Worm (Caenorhabditis elegans) whole organism, L3 larva: ENCODE results near the gene hpo-6.
A peak's percentile ranks its signal among the peaks of the same experiment; 100 is the strongest.

Experiments
- R02D3.7 ChIP-seq: fragments of 150-350 bp; optimal IDR thresholded peaks from 2 replicates; lab custom pipeline; 2014; ENCODE audit warnings: missing biosample characterization, missing genetic modification characterization
- ZK546.5 ChIP-seq: sonication (generic microtip); optimal IDR thresholded peaks from 2 replicates; lab custom pipeline; 2017; ENCODE audit warnings: missing biosample characterization, missing genetic modification characterization
- aly-2 ChIP-seq: fragments of 150-350 bp; optimal IDR thresholded peaks from 2 replicates; lab custom pipeline; 2014; ENCODE audit warnings: missing biosample characterization, missing genetic modification characterization
- ama-1 ChIP-seq: fragments of 150-350 bp; optimal IDR thresholded peaks from 2 replicates; lab custom pipeline; 2018
- ceh-82 ChIP-seq: fragments of 150-350 bp; optimal IDR thresholded peaks from 2 replicates; lab custom pipeline; 2014; ENCODE audit warnings: missing biosample characterization, missing genetic modification characterization
- ceh-9 ChIP-seq: sonication (generic microtip); optimal IDR thresholded peaks from 2 replicates; lab custom pipeline; 2018; ENCODE audit warnings: missing biosample characterization, missing genetic modification characterization
- daf-12 ChIP-seq: fragments of 150-350 bp; optimal IDR thresholded peaks from 2 replicates; lab custom pipeline; 2014; ENCODE audit warnings: missing biosample characterization, missing genetic modification reagents, missing genetic modification characterization
- egl-27 ChIP-seq: sonication (generic microtip); optimal IDR thresholded peaks from 4 replicates; lab custom pipeline; 2017; ENCODE audit warnings: missing biosample characterization, missing genetic modification reagents, missing genetic modification characterization
- elt-1 ChIP-seq: fragments of 150-350 bp; optimal IDR thresholded peaks from 2 replicates; lab custom pipeline; 2014; ENCODE audit warnings: missing biosample characterization, missing genetic modification characterization
- elt-2 ChIP-seq: sonication (generic microtip); optimal IDR thresholded peaks from 2 replicates; lab custom pipeline; 2016; ENCODE audit warnings: missing genetic modification reagents, mild to moderate bottlenecking, missing genetic modification characterization, missing compliant biosample characterization
- elt-3 ChIP-seq, 3 experiments: fragments of 150-350 bp in 1 of 3; sonication (generic microtip) in 2 of 3; optimal IDR thresholded peaks; 2 replicates in 2 of 3; 4 replicates in 1 of 3; lab custom pipeline; 2014 to 2017; ENCODE audit warnings: missing biosample characterization in 3 of 3, missing genetic modification characterization in 3 of 3
- fkh-10 ChIP-seq: sonication (generic microtip); optimal IDR thresholded peaks from 2 replicates; lab custom pipeline; 2017; ENCODE audit warnings: missing biosample characterization, missing genetic modification reagents, missing genetic modification characterization
- fos-1 ChIP-seq: fragments of 150-350 bp; optimal IDR thresholded peaks from 2 replicates; lab custom pipeline; 2014; ENCODE audit warnings: missing biosample characterization, missing genetic modification characterization
- hmg-11 ChIP-seq: sonication (generic microtip); optimal IDR thresholded peaks from 2 replicates; lab custom pipeline; 2016; ENCODE audit warnings: missing genetic modification characterization, missing compliant biosample characterization
- jun-1 ChIP-seq: fragments of 150-350 bp; optimal IDR thresholded peaks from 2 replicates; lab custom pipeline; 2014; ENCODE audit warnings: missing biosample characterization, missing genetic modification reagents, missing genetic modification characterization
- lin-39 ChIP-seq: fragments of 150-350 bp; optimal IDR thresholded peaks from 2 replicates; lab custom pipeline; 2018; ENCODE audit warnings: missing biosample characterization, missing genetic modification reagents, missing genetic modification characterization
- lsy-12 ChIP-seq: sonication (generic microtip); optimal IDR thresholded peaks from 2 replicates; lab custom pipeline; 2016; ENCODE audit warnings: mild to moderate bottlenecking, missing genetic modification characterization, missing compliant biosample characterization
- mdl-1 ChIP-seq: fragments of 150-350 bp; optimal IDR thresholded peaks from 2 replicates; lab custom pipeline; 2014; ENCODE audit warnings: missing biosample characterization, missing genetic modification characterization
- mml-1 ChIP-seq: fragments of 150-350 bp; sonication (generic microtip); optimal IDR thresholded peaks from 3 replicates; lab custom pipeline; 2014; ENCODE audit warnings: missing biosample characterization, missing genetic modification characterization
- nfya-1 ChIP-seq: sonication (generic microtip); optimal IDR thresholded peaks from 2 replicates; lab custom pipeline; 2017; ENCODE audit warnings: missing genetic modification characterization, mild to moderate bottlenecking, missing compliant biosample characterization, antibody characterized with exemption, moderate library complexity; ENCODE audit not compliant: insufficient read depth
- nhr-11 ChIP-seq: fragments of 150-350 bp; optimal IDR thresholded peaks from 2 replicates; lab custom pipeline; 2014; ENCODE audit warnings: missing biosample characterization, missing genetic modification characterization
- nhr-25 ChIP-seq: sonication (generic microtip); optimal IDR thresholded peaks from 2 replicates; lab custom pipeline; 2017; ENCODE audit warnings: missing biosample characterization, missing genetic modification characterization
- nhr-28 ChIP-seq: fragments of 150-350 bp; optimal IDR thresholded peaks from 2 replicates; lab custom pipeline; 2014; ENCODE audit warnings: missing biosample characterization, missing genetic modification characterization
- nhr-76 ChIP-seq: fragments of 150-350 bp; sonication (generic microtip); optimal IDR thresholded peaks from 5 replicates; lab custom pipeline; 2014; ENCODE audit warnings: missing biosample characterization, missing genetic modification characterization
- pha-4 ChIP-seq: fragments of 150-350 bp; optimal IDR thresholded peaks from 2 replicates; lab custom pipeline; 2014; ENCODE audit warnings: missing biosample characterization, missing genetic modification reagents, missing genetic modification characterization
- pqm-1 ChIP-seq: fragments of 150-350 bp; optimal IDR thresholded peaks from 2 replicates; lab custom pipeline; 2017; ENCODE audit warnings: missing biosample characterization, missing genetic modification characterization, inconsistent platforms
- tbx-2 ChIP-seq: sonication (generic microtip); optimal IDR thresholded peaks from 2 replicates; lab custom pipeline; 2016; ENCODE audit warnings: mild to moderate bottlenecking, missing genetic modification characterization, missing compliant biosample characterization
- unc-62 ChIP-seq: fragments of 150-350 bp; sonication (generic microtip); optimal IDR thresholded peaks from 4 replicates; lab custom pipeline; 2014; ENCODE audit warnings: missing biosample characterization, missing genetic modification reagents, missing genetic modification characterization
- ztf-11 ChIP-seq: fragments of 150-350 bp; optimal IDR thresholded peaks from 2 replicates; lab custom pipeline; 2014; ENCODE audit warnings: missing biosample characterization, missing genetic modification characterization
- ztf-4 ChIP-seq: fragments of 150-350 bp; optimal IDR thresholded peaks from 2 replicates; lab custom pipeline; 2014; ENCODE audit warnings: missing biosample characterization, missing genetic modification characterization

hpo-6 gene

DNA sequence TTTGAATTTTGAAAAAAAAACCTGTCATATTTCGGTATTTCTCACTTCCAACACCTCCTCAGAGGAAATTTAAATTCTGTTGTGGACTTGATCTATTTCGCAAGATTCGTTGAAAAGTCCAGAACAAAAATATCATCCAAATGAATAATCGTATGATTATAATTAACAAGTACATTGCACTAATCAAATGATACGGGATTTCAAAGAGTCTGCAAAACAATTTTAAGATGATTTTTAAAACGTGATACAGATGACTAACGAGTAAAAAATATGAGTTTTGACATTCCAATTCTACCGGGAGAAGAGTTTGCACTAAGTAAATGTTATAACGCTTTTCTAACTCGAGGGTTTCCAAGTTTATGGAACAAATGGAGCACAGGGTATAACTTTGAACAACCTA lies 39.6 kb upstream of the hpo-6 start:
- no peak for TF ChIP-seq elt-1
- TF ChIP-seq tbx-2 (tag; lab: Kevin White, UChicago) = no peak

DNA sequence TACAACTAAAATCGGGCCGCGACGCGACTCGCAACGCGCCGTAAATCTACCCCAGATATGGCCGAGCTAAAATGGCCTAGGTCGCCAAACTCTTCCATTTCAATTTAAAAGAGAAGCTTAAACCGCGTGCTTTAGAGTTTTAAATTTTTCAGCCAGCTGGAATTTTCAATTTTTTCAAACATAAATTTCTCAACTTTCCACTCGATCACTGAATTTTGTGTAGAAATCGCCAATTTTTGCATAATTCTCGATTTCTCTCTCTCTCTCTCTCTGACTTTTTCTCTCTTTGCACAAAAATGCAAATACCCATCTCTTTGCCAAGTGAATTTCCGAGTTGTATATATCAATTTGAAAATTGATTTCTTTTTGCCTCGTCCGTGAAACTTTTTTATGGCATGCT lies 38.6 kb upstream of the hpo-6 start, which contains the start of gene K03H6.1:
Gene K03H6.1 (plus strand): TSS at position 301 of the 400 bp plus-strand sequence.
- TF ChIP-seq mml-1 = no peak
- TF ChIP-seq R02D3.7 (tag; lab: Kevin White, UChicago) = no peak
- TF ChIP-seq nhr-28 (tag; lab: Kevin White, UChicago) = no peak
- TF ChIP-seq ztf-4 (tag; lab: Kevin White, UChicago) = no peak
- no peak for TF ChIP-seq nhr-76 (tag; lab: Kevin White, UChicago)
- TF ChIP-seq, all 47 proteins: peak for 0

DNA sequence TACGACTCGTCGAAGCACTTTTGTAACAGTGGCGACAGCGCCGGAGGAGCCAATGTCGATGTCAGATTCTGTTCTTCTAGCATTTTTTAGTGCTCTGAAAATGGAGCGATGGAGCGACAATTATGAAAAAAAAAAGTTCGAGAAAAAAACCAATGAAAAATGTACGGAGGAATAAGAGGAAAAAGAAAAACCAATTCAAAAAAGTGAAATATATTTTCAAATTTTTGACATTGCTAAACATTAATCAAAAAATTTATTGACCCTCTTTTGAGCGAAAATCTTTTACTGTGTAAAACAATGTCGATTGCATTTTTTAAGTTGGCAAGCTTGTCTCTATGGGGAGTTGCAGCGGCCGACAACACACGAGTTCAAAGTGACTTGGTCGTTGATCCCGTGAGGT lies 25.7 kb upstream of the hpo-6 start, which contains the start of gene K03H6.5:
Gene K03H6.5 (minus strand): TSS at position 101 of the 400 bp plus-strand sequence.
- no peak for TF ChIP-seq egl-27 (tag; lab: Kevin White, UChicago)

DNA sequence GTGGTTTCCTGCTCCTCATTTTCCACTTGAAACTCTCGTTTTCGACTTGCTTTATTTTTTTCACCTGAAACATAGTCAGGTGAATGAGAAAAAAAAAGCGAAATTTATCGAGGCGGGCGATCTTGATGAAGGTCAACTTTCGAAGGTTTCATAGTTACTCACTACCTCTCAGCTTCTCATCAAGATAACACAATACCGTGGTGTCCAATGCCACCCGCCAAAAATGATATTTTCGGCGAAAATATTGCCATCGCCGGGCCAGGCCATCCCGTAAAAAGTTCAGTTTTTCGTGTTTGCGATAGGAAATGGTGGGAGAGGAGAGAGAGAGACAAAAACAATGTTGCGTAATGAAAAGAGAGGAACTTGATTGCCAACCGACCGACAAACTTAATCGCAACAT lies 14.9 kb upstream of the hpo-6 start:
- no peak for TF ChIP-seq ceh-9 (tag; lab: Kevin White, UChicago)
- no peak for TF ChIP-seq mml-1
- no peak for TF ChIP-seq elt-2
- TF ChIP-seq elt-1 = peak; percentile 79
- TF ChIP-seq nhr-25 = peak; percentile 92
- no peak for TF ChIP-seq elt-3 (tag; optimal IDR thresholded peaks at IDR 0.05; lab: Kevin White, UChicago)

DNA sequence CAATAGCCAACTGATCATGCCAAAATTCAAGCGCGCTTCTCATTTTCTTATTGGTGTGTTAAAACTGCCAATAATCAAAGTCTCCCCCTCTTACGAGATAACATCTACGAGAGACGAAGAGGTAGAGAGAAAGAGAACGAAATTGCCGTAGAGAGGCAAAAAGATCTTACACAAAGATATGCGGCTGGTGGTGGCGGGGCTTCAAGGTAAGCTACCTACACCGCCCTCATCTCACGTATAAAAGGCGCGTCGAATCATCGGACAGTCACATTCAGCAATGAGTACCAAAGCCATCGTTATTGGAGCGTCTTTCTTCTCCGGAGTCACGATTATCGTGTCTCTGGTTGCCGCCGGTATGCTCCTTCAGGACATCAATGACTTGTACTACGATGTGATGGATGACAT lies 13.5 kb upstream of the hpo-6 start, which contains the start of gene col-107:
Gene col-107 (plus strand): TSS at position 265 of the 405 bp plus-strand sequence.
- TF ChIP-seq nfya-1 (tag; lab: Kevin White, UChicago) (peak; percentile 35), mdl-1 (tag; lab: Kevin White, UChicago) (no peak), nhr-25 (peak; percentile 91), ztf-11 (no peak), pha-4 (tag; lab: Kevin White, UChicago) (no peak), pqm-1 (tag; lab: Kevin White, UChicago) (no peak), fos-1 (tag; lab: Kevin White, UChicago) (no peak), lsy-12 (tag; lab: Kevin White, UChicago) (no peak), hmg-11 (tag; lab: Kevin White, UChicago) (no peak), elt-3 (tag; optimal IDR thresholded peaks at IDR 0.05; lab: Kevin White, UChicago) (no peak), daf-12 (tag; lab: Kevin White, UChicago) (no peak), elt-1 (peak; percentile 84), fkh-10 (GFP tag; lab: Kevin White, UChicago) (no peak), ama-1 (no peak), nhr-28 (tag; lab: Kevin White, UChicago) (no peak), ceh-82 (tag; lab: Kevin White, UChicago) (no peak), R02D3.7 (tag; lab: Kevin White, UChicago) (no peak)

DNA sequence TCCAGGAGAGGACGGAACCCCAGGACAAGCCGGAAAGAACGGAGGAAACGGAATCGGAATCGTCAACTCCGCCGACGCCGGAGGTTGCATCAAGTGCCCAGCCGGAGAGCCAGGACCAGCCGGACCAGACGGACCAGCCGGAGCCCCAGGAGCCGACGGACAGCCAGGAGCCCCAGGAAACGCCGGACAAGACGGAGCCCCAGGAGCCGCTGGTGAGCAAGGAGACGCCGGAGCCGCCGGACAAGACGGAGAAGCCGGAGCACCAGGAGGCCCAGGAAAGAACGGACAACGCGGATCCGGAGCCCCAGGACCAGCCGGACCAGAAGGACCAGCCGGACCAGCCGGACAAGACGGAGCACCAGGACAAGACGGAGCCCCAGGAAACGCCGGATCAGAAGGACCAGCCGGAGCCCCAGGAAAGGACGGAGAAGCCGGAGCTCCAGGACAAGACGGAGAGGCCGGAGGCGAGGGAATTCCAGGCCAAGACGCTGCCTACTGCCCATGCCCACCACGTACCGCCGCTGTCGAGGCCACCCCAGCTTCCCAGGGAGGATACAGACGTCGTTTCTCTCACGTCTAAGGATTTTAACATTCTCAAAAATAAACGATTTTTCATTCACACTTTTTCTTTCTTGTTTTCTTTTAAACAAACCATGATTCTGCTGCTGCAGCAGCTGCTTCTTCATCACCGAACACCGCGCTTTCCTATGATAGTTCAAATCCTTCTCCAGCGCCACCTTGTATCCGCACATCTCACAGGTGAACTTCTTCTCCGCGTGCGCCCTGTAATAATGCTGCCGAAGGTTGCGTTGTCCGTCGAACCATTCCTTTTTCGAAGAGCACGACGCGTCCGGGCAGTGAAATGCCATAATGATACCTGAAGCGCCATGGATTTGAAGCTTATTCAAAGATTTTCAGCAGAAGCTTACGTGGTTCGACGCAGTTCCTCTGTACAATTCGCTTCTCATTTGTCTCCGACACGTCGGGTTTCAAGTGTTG lies 12.6 kb upstream of the hpo-6 start:
- TF ChIP-seq jun-1 (no peak), nfya-1 (tag; lab: Kevin White, UChicago) (peak; percentile 1), ZK546.5 (tag; lab: Kevin White, UChicago) (no peak), lsy-12 (tag; lab: Kevin White, UChicago) (no peak), hmg-11 (tag; lab: Kevin White, UChicago) (no peak), fos-1 (tag; lab: Kevin White, UChicago) (no peak), nhr-11 (no peak), lin-39 (tag; lab: Kevin White, UChicago) (no peak), ama-1 (peak; percentile 86), aly-2 (tag; lab: Kevin White, UChicago) (no peak), unc-62 (GFP tag; lab: Kevin White, UChicago) (no peak), elt-3 (tag; optimal IDR thresholded peaks at IDR 0.05; lab: Kevin White, UChicago) (no peak), fkh-10 (GFP tag; lab: Kevin White, UChicago) (no peak), pqm-1 (tag; lab: Kevin White, UChicago) (no peak), nhr-25 (peak; percentile 65)
